Worm (Caenorhabditis elegans) whole organism, L4 larva: ENCODE data around the gene W07A12.4.

ENCODE experiments used
- F49E8.2 ChIP-seq: sonication (generic microtip); optimal IDR thresholded peaks from 2 replicates; lab custom pipeline; 2016; ENCODE audit warnings: missing compliant biosample characterization, mild to moderate bottlenecking, missing genetic modification characterization, borderline replicate concordance
- nhr-111 ChIP-seq: fragments of 200-800 bp; sonication (Bioruptor generic); optimal IDR thresholded peaks from 2 replicates; lab custom pipeline; 2018; ENCODE audit warnings: mild to moderate bottlenecking, missing genetic modification characterization, missing compliant biosample characterization

ce11 chrII:9137803-9138202, 8.3 kb upstream of the W07A12.4 start, which contains the start of gene C16D2.3:
- TF ChIP-seq nhr-111 (GFP tag; lab: Kevin White, UChicago) (no peak), F49E8.2 (no peak)
